Fruit fly (Drosophila melanogaster): ENCODE data around the gene CG1737.

dm6 chrX:11319916-11320315 lies 30.5 kb upstream of the CG1737 start:
- no peak for TF ChIP-seq Dll (optimal IDR thresholded peaks at IDR 0.05)
- no peak for TF ChIP-seq psq (optimal IDR thresholded peaks at IDR 0.05)
- no peak for TF ChIP-seq pan (optimal IDR thresholded peaks at IDR 0.05)
- TF ChIP-seq EcR (GFP tag; optimal IDR thresholded peaks at IDR 0.05): no peak
